Worm (Caenorhabditis elegans) whole organism, early embryonic: ENCODE results near the gene C01G10.17.

Source experiments
- F13C5.2 ChIP-seq: sonication (generic microtip); optimal IDR thresholded peaks from 2 replicates; lab custom pipeline; 2017; ENCODE audit warnings: mild to moderate bottlenecking, missing genetic modification characterization, inconsistent platforms, missing compliant biosample characterization
- aly-1 ChIP-seq: sonication (generic microtip); optimal IDR thresholded peaks from 2 replicates; lab custom pipeline; 2016; ENCODE audit warnings: missing genetic modification characterization, missing compliant biosample characterization
- ama-1 ChIP-seq: fragments of 150-350 bp; optimal IDR thresholded peaks from 2 replicates; lab custom pipeline; 2014
- ceh-13 ChIP-seq: fragments of 200-800 bp; sonication (Bioruptor generic); optimal IDR thresholded peaks from 2 replicates; lab custom pipeline; 2018; ENCODE audit warnings: mild to moderate bottlenecking, missing genetic modification characterization, missing compliant biosample characterization
- ceh-36 ChIP-seq: sonication (generic microtip); optimal IDR thresholded peaks from 2 replicates; lab custom pipeline; 2016; ENCODE audit warnings: missing genetic modification characterization, inconsistent platforms, missing compliant biosample characterization
- ets-7 ChIP-seq: sonication (generic microtip); optimal IDR thresholded peaks from 2 replicates; lab custom pipeline; 2016; ENCODE audit warnings: missing genotype, missing genetic modification characterization, missing compliant biosample characterization
- flt-1 ChIP-seq: fragments of 200-800 bp; sonication (Bioruptor generic); IDR thresholded peaks from 2 replicates; pipeline ENCODE4 v1.3.6; 2022; ENCODE audit warnings: missing genetic modification characterization, missing compliant biosample characterization
- hnd-1 ChIP-seq: sonication (generic microtip); optimal IDR thresholded peaks from 2 replicates; lab custom pipeline; 2016; ENCODE audit warnings: missing genetic modification characterization, missing compliant biosample characterization
- pes-1 ChIP-seq: fragments of 200-800 bp; sonication (Bioruptor generic); IDR thresholded peaks from 2 replicates; pipeline ENCODE4 v1.3.6; 2022; ENCODE audit warnings: missing genetic modification reagents, missing genetic modification characterization, missing compliant biosample characterization
- tbx-11 ChIP-seq: fragments of 200-800 bp; sonication (Bioruptor generic); IDR thresholded peaks from 2 replicates; pipeline ENCODE4 v1.3.6; 2022; ENCODE audit warnings: missing genetic modification characterization, missing compliant biosample characterization
- tra-4 ChIP-seq: sonication (generic microtip); optimal IDR thresholded peaks from 2 replicates; lab custom pipeline; 2017; ENCODE audit warnings: missing genetic modification characterization, missing compliant biosample characterization

ce11 chrV:15140247-15140646, 49.7 kb downstream of the C01G10.17 start, which contains the start of gene K08F9.3:
- no peak for TF ChIP-seq tra-4 (tag; lab: Kevin White, UChicago)
- TF ChIP-seq ama-1: no peak
- no peak for TF ChIP-seq hnd-1 (tag; lab: Kevin White, UChicago)
- no peak for TF ChIP-seq pes-1 (GFP tag; lab: Robert Waterston, UW)
- TF ChIP-seq flt-1 (GFP tag; lab: Robert Waterston, UW): no peak
- TF ChIP-seq ets-7 (tag; lab: Kevin White, UChicago): no peak
- no peak for TF ChIP-seq ceh-36
- TF ChIP-seq F13C5.2 (tag; lab: Kevin White, UChicago): no peak
- TF ChIP-seq aly-1 (tag; lab: Kevin White, UChicago): no peak
- TF ChIP-seq tbx-11 (GFP tag; lab: Robert Waterston, UW): no peak
- no peak for TF ChIP-seq ceh-13 (GFP tag; lab: Kevin White, UChicago)
